Fruit fly (Drosophila melanogaster): ENCODE measurements around the gene CG7236.

The CG7236 gene

DNA sequence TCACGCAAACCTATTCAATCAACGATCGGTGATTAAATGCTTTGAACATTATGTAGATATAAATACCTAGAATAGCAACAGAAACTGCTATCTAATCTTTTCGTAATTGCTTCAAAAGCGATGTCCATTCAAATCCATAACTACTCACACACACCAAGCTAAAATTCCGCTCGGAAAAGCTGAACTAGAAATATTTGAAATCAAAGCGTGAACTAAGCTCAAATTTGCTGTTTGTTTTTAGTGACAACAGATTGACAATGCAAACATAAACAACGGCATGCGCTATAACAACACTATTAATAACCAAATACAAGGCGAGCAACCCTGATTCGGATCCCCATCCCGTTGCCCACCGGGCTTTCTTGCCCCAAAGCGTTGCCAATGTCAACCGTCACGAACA is at the start of gene CG7236:
TSS of gene CG7236 (plus strand) at position 301 of the 400 bp plus-strand sequence.
- no peak for TF ChIP-seq usp (GFP tag; optimal IDR thresholded peaks at IDR 0.05)

DNA sequence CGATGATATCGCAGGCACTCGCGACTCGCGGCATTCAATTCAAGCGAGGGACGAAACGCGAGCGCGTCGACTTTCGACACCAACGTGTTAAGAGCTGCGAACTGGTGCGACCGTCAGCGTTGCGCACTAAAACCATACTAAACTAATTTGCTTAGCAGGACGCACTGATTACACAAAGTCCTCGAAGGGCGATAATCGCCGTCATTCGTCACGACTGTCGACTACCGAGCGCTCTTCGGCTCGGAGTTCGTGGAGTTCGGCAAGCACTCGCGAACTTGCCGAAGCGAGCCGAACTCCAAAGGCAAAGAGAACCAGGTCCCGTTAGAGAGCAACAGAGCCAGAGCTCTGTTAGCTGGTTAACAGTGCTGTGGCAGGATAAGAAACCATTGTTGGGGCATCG is 47.8 kb upstream of the CG7236 start, which contains the start of gene DIP-theta:
TSS of gene DIP-theta (minus strand) at position 146 of the 400 bp plus-strand sequence.
- TF ChIP-seq psq (optimal IDR thresholded peaks at IDR 0.05) (no peak), usp (GFP tag; optimal IDR thresholded peaks at IDR 0.05) (no peak), pan (optimal IDR thresholded peaks at IDR 0.05) (no peak), Dll (optimal IDR thresholded peaks at IDR 0.05) (no peak), EcR (GFP tag; optimal IDR thresholded peaks at IDR 0.05) (no peak), CG8478 (optimal IDR thresholded peaks at IDR 0.05) (no peak)

DNA sequence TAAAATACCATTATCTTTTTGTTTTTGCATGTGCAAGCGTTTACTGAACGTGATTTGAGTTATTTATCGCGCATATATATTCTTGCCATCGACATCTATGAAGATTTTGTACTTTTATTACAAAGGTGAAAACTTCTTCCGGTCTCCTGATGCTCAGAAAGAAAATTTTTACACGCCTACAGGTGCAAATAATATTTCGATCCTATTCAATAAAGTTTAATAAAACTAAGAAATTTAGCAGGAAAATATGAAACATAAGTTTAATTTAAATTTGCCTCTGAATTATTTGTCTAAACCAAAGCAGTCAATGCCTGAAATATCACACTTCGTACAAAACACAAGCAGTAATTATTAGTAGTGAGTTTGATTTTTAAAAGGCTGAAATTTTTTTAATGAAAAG is 43.6 kb upstream of the CG7236 start, which contains the start of gene Hsp60C:
TSS of gene Hsp60C (plus strand) at position 301 of the 400 bp plus-strand sequence.
- TF ChIP-seq Dll (optimal IDR thresholded peaks at IDR 0.05), result no peak

DNA sequence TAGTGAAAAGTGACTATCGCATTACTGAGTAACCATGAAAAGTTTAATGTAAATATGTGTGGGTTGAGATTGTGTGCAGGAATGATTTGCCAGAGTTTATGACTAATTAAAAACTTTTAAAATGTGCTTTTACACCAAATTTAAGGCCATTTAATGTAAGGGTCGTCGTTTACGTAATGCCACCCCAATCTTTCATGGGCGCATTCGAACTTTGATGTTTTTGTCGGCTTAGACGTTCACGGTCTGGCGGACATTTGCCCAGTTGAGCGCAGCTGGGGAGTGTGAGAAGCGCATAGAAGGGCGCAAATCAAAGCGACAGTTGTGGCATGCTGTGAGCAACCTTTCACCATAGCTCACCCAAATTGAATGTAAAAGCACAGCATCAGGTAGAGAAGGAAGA is 27.9 kb upstream of the CG7236 start, which contains the start of gene CG12511:
TSS of gene CG12511 (plus strand) at position 301 of the 400 bp plus-strand sequence.
- no peak for TF ChIP-seq psq (optimal IDR thresholded peaks at IDR 0.05)
- TF ChIP-seq pan (optimal IDR thresholded peaks at IDR 0.05), result no peak
- TF ChIP-seq EcR (GFP tag; optimal IDR thresholded peaks at IDR 0.05), result no peak
- TF ChIP-seq CG8478 (optimal IDR thresholded peaks at IDR 0.05), result no peak
- no peak for TF ChIP-seq Dll (optimal IDR thresholded peaks at IDR 0.05)
- no peak for TF ChIP-seq usp (GFP tag; optimal IDR thresholded peaks at IDR 0.05)

DNA sequence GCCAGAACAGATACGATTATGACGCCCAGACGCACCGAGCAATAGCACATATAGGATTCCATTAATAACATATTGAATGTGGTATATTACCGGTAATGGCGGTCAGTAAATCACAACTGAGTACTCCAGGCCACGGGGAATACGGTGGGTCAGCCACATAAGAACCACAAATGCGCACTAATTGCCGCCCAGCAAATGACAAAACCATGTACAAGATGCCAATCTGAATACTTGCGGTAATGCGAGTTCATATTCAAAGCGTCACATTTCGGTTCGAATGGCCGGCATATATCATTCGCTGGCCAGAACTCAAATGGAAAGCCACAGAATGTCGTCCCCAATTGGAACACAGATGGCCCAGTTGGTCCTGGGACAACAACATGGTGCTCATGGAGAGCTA is 10.4 kb downstream of the CG7236 start, which contains the start of the genes CG14007 and CG34011:
TSS of gene CG14007 (minus strand) at position 101 of the 400 bp plus-strand sequence.
TSS of gene CG34011 (plus strand) at position 122 of the 400 bp plus-strand sequence.
- TF ChIP-seq CG8478 (optimal IDR thresholded peaks at IDR 0.05) (no peak), psq (optimal IDR thresholded peaks at IDR 0.05) (no peak), EcR (GFP tag; optimal IDR thresholded peaks at IDR 0.05) (no peak), usp (GFP tag; optimal IDR thresholded peaks at IDR 0.05) (no peak)

DNA sequence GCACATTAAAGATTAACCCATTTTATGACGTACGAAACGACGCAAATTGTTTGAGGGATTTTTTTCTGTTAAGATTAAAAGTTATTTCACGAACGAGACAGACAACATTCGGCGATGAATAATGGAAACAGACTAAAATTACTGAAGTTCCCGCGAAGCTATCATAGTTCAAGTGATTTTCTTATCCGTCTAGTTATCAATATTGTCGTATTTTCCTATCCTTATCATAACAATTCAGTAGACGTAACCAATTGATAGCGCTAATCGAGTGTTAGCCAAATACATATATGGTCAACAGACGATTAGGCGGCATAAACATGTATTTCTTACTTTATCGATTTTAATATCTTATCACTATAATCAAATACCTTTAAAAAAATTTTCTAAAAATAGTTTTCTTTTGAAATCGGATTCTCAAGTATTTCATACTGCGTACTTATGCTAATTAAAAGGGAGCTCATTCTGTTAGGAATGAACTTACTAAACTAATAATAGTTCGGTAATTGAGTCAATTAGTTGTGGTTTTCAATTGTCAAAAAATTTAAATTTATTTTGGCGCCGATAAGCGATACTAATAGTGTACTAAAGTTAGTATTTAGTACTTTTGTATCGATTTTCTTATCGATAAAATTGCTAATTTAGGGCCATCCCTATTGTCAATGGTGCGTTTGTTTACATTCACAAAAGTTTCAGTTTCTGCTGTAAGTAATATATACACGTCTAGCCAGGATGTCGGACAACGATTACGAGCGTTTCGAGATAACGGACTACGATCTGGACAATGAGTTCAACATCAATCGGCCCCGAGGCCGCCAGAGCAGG is 14.4 kb downstream of the CG7236 start, which contains the start of the genes CG11149 and sip1:
TSS of gene CG11149 (minus strand) at position 493 of the 822 bp plus-strand sequence.
TSS of gene sip1 (plus strand) at position 645 of the 822 bp plus-strand sequence.
- TF ChIP-seq usp (GFP tag; optimal IDR thresholded peaks at IDR 0.05) (no peak), pan (optimal IDR thresholded peaks at IDR 0.05) (no peak), EcR (GFP tag; optimal IDR thresholded peaks at IDR 0.05) (no peak)

DNA sequence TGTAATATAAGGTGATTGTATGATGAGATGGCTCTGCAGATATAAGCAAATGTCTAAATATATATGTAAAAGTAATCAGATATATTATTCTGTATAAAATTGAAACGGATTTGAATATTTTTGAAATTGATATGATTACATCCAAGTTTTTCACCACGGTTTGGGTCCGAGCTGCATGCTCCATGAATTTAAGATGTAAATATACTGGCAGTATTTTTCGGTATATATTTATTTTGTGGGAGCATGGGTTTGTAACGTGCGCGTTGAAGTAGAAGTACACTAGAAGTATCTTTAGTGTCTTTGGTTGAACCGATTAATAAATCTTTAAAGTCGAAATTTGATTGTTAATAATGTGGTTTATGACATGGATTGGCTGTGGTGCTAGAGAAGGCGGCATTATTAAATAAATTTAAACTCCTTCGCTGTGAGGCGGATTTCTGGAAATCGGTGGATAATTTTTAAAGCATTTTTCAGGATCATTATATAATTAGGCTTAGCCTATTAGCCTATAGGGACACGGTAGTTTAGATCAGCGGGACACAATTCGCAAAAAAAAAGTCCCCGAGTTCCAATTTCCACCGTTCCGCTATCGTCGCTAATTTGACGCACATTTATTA is 17.8 kb downstream of the CG7236 start:
- no peak for TF ChIP-seq pan (optimal IDR thresholded peaks at IDR 0.05)
- TF ChIP-seq EcR (GFP tag; optimal IDR thresholded peaks at IDR 0.05), result no peak
- TF ChIP-seq psq (optimal IDR thresholded peaks at IDR 0.05), result no peak
- TF ChIP-seq CG8478 (optimal IDR thresholded peaks at IDR 0.05), result no peak
- TF ChIP-seq Dll (optimal IDR thresholded peaks at IDR 0.05), result no peak
- no peak for TF ChIP-seq usp (GFP tag; optimal IDR thresholded peaks at IDR 0.05)

DNA sequence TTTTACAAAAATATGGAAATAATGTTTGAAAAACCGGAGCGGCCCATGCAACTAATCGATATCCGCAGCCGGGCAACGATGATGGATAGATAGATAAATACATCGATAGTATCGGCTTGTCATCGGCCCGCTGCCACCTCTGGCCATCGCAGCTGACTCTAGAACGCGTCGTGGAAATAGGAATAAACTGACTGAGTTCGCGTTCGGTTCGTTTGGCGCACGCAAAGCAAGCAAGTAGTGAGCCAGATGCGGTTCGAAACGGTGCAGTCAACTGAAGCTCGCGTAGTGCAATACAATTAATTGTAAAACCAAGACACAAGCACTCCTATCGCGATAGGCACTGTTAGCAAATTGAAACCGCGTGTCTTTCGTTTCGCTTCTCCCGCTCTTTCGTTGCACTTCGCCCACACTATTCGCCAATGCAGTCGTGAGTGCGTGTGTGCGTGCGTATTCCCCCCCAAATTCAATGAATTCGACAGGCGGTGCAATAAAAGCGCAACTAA is 18.4 kb downstream of the CG7236 start, which contains the start of gene CG11030:
TSS of gene CG11030 (plus strand) at position 136 of the 503 bp plus-strand sequence.
- TF ChIP-seq psq (optimal IDR thresholded peaks at IDR 0.05) (no peak), EcR (GFP tag; optimal IDR thresholded peaks at IDR 0.05) (no peak), Dll (optimal IDR thresholded peaks at IDR 0.05) (no peak), CG8478 (optimal IDR thresholded peaks at IDR 0.05) (no peak), pan (optimal IDR thresholded peaks at IDR 0.05) (no peak), usp (GFP tag; optimal IDR thresholded peaks at IDR 0.05) (no peak)

DNA sequence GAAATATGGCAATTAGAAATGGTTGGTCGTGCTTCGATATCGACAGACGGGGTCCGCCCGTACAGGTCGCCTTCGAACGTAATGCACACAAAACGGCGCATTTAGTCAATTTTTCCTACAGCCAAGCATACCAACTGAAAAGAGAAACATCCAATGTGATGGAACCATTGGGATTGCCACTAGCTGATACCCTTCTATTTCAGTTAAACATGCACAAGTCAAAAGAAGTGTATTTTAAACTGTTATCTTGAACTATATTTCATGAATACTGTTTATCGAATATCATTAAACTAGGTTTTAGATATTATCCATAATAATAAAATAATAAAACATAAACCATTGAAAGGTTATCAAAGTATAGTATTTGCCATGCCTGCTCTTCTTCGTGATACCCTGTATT is 19.9 kb downstream of the CG7236 start:
- no peak for TF ChIP-seq EcR (GFP tag; optimal IDR thresholded peaks at IDR 0.05)
- TF ChIP-seq psq (optimal IDR thresholded peaks at IDR 0.05), result no peak
- no peak for TF ChIP-seq pan (optimal IDR thresholded peaks at IDR 0.05)
- no peak for TF ChIP-seq Dll (optimal IDR thresholded peaks at IDR 0.05)
- no peak for TF ChIP-seq usp (GFP tag; optimal IDR thresholded peaks at IDR 0.05)
- no peak for TF ChIP-seq CG8478 (optimal IDR thresholded peaks at IDR 0.05)

DNA sequence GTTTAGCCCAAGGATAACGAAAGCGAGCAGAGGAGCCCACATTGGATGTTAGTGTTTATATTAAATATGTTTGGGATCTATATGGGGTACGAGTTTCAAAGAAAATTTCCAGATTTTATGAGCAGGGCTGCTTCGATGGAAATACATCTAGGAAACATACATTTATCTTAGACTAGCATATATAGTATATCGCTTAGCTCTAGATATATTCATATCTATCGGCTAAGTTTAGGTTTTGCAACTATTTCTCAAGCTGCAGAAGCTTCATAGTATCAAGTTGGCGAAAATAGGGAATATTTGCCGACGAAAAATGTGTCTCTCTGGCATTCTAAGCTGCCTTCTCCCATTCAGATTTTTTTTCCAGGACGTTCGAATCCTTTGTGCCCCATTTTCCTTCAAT is 22.5 kb downstream of the CG7236 start, which contains the start of gene CG14006:
TSS of gene CG14006 (minus strand) at position 101 of the 400 bp plus-strand sequence.
- TF ChIP-seq pan (optimal IDR thresholded peaks at IDR 0.05), result no peak
- TF ChIP-seq Dll (optimal IDR thresholded peaks at IDR 0.05), result no peak
- TF ChIP-seq CG8478 (optimal IDR thresholded peaks at IDR 0.05), result no peak
- no peak for TF ChIP-seq usp (GFP tag; optimal IDR thresholded peaks at IDR 0.05)
- TF ChIP-seq psq (optimal IDR thresholded peaks at IDR 0.05), result no peak
- no peak for TF ChIP-seq EcR (GFP tag; optimal IDR thresholded peaks at IDR 0.05)

DNA sequence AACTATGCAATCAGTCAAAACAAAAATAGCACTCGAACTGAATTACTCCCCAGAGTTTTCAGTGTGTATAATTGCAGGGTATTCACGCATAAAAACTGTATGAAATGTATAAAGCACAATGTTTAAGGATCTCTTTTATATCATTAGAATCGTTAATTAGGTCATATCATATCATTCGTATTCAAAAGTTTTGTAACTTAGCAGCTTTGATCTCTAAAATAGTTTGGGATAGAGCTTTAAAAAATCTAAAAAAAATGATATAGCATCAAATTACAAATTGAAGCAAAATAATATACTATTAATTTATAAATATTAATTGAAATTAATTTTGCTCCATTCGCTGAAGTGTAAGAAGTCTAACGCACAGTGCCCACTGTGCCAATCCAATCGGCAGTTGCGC is 24.3 kb downstream of the CG7236 start:
- TF ChIP-seq CG8478 (optimal IDR thresholded peaks at IDR 0.05) (no peak), pan (optimal IDR thresholded peaks at IDR 0.05) (no peak), Dll (optimal IDR thresholded peaks at IDR 0.05) (no peak), EcR (GFP tag; optimal IDR thresholded peaks at IDR 0.05) (no peak)

DNA sequence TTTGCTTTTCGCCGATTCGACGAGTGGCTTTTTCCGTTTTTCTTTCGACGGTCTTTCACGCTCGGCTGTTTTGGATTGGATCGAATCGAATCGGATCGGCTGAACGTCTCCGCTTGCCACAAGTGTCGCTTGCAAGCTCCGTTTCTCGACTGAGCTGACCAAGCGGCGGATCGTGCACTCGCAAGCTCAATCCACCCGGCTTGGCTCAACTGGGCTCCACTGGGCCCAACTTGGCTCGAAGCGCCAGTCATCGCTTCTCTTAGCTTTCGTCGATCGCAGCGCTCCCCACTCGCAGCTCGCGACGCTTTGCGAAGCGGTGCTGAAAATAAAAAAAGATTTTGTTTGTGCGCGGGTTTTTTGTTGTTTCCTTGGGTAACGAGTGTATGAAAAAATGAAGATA is 34.6 kb downstream of the CG7236 start:
- TF ChIP-seq pan (optimal IDR thresholded peaks at IDR 0.05) (no peak), psq (optimal IDR thresholded peaks at IDR 0.05) (no peak), CG8478 (optimal IDR thresholded peaks at IDR 0.05) (no peak), EcR (GFP tag; optimal IDR thresholded peaks at IDR 0.05) (no peak), usp (GFP tag; optimal IDR thresholded peaks at IDR 0.05) (no peak), Dll (optimal IDR thresholded peaks at IDR 0.05) (no peak)
